Fruit fly (Drosophila melanogaster): ENCODE measurements around the gene CG5885.

Gene CG5885

DNA sequence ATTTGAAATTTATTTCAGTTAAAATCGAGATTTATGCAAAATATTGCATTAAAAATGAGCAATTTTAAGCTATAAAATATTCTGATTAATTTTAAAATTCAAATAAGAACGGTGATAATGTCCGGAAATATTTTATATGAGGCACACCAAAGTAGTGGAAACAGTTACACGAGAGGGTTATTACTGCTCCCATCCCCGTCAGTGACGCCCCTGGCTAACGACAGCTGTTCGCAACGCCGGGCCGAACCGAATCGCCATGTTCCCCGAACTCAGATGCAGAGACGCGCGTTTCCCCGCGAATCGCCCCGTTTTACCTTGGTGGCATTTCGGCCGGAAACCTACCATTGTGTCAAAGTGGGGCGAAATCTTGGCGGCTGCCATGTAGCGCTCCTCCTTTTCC lies 6.3 kb downstream of the CG5885 start (continued):
- TF ChIP-seq nom (GFP tag; optimal IDR thresholded peaks at IDR 0.05) (no peak), CG18262 (tag; optimal IDR thresholded peaks at IDR 0.05) (no peak), CG8359 (GFP tag; optimal IDR thresholded peaks at IDR 0.05; ENCODE audit: borderline replicate concordance) (no peak), stwl (tag; optimal IDR thresholded peaks at IDR 0.05) (no peak), CG30403 (GFP tag; optimal IDR thresholded peaks at IDR 0.05) (peak; percentile 9), Trl (optimal IDR thresholded peaks at IDR 0.05) (no peak), Trl (GFP tag; optimal IDR thresholded peaks at IDR 0.05) (peak; percentile 38), CG2678 (tag; optimal IDR thresholded peaks at IDR 0.05) (peak; percentile 28), Sry-δ (GFP tag; optimal IDR thresholded peaks at IDR 0.05) (no peak), CG9609 (GFP tag; optimal IDR thresholded peaks at IDR 0.05) (no peak), Myb (GFP tag; optimal IDR thresholded peaks at IDR 0.05) (peak; percentile 1), CG34224 (GFP tag; IDR thresholded peaks at IDR 0.05; ENCODE audit: partially characterized antibody) (no peak), fd3F (GFP tag; optimal IDR thresholded peaks at IDR 0.05) (no peak), CG15073 (GFP tag; optimal IDR thresholded peaks at IDR 0.05) (no peak), CG8765 (GFP tag; IDR thresholded peaks at IDR 0.05) (no peak), Sin3A (optimal IDR thresholded peaks at IDR 0.05) (no peak), CG32532 (GFP tag; IDR thresholded peaks at IDR 0.05) (peak; percentile 15; the same call in 1 of the 2 replicates), crol (GFP tag; IDR thresholded peaks at IDR 0.05) (peak; percentile 28; the same call in 1 of the 2 replicates), al (GFP tag; IDR thresholded peaks at IDR 0.05) (0 out of 2 replicates have a peak, but pooled peaks have one; percentile 8), ranshi (GFP tag; IDR thresholded peaks at IDR 0.05) (0 out of 2 replicates have a peak, but pooled peaks have one; percentile 31), CG33557 (GFP tag; optimal IDR thresholded peaks at IDR 0.05) (no peak), Oli (tag; optimal IDR thresholded peaks at IDR 0.05) (no peak), Nf-YB (GFP tag; optimal IDR thresholded peaks at IDR 0.05) (no peak), ro (GFP tag; IDR thresholded peaks at IDR 0.05) (no peak), CG9437 (GFP tag; optimal IDR thresholded peaks at IDR 0.05) (no peak), Deaf1 (tag; optimal IDR thresholded peaks at IDR 0.05) (peak; percentile 88), CoRest (tag; optimal IDR thresholded peaks at IDR 0.05) (no peak), NC2α (GFP tag; optimal IDR thresholded peaks at IDR 0.05) (no peak), tin (GFP tag; optimal IDR thresholded peaks at IDR 0.05) (peak; percentile 39), CG11093 (GFP tag; IDR thresholded peaks at IDR 0.05) (no peak), Ada2b (GFP tag; IDR thresholded peaks at IDR 0.05) (no peak), NK7.1 (GFP tag; optimal IDR thresholded peaks at IDR 0.05) (no peak), Ets97D (GFP tag; optimal IDR thresholded peaks at IDR 0.05) (no peak), CG11247 (GFP tag; IDR thresholded peaks at IDR 0.05) (no peak), peb (GFP tag; IDR thresholded peaks at IDR 0.05) (no peak), nerfin-2 (GFP tag; IDR thresholded peaks at IDR 0.05; ENCODE audit: partially characterized antibody) (no peak), Doc2 (GFP tag; IDR thresholded peaks at IDR 0.05) (no peak), CG7839 (tag; optimal IDR thresholded peaks at IDR 0.05) (peak; percentile 25), ERR (GFP tag; optimal IDR thresholded peaks at IDR 0.05) (no peak), chif (GFP tag; optimal IDR thresholded peaks at IDR 0.05) (no peak), Side (GFP tag; optimal IDR thresholded peaks at IDR 0.05) (peak; percentile 55), Blimp-1 (GFP tag; optimal IDR thresholded peaks at IDR 0.05) (no peak), CG7556 (GFP tag; optimal IDR thresholded peaks at IDR 0.05) (no peak), NFAT (GFP tag; IDR thresholded peaks at IDR 0.05) (0 out of 2 replicates have a peak, but pooled peaks have one; percentile 23), CG15514 (GFP tag; optimal IDR thresholded peaks at IDR 0.05) (peak; percentile 34), hth (optimal IDR thresholded peaks at IDR 0.05) (no peak), Lhr (GFP tag; optimal IDR thresholded peaks at IDR 0.05) (no peak), Sry-β (GFP tag; optimal IDR thresholded peaks at IDR 0.05) (no peak), CG8281 (tag; optimal IDR thresholded peaks at IDR 0.05) (no peak), CG13624 (GFP tag; optimal IDR thresholded peaks at IDR 0.05) (no peak), Hr78 (GFP tag; optimal IDR thresholded peaks at IDR 0.05) (no peak), CG8089 (GFP tag; optimal IDR thresholded peaks at IDR 0.05) (no peak)
